Fruit fly (Drosophila melanogaster): ENCODE results near the gene bbg.

Gene bbg

DNA sequence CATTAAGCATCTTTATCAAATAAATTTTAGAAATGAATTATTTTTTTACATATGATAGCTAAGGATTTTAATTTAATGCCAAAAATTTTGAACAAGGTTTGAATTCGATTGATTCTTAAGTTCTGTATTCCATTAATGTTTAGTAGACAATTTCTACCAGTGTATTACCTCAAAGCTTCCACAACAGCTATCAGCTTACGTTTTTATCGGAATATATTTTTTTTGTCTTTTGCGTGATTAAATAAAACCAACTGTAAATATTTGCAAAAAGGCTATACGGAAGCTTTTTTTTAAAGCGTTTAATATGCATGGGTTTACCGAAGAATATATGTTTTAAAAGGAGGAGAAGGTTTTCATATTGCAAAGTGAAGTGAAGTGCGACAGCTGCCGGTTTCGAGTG is 50.7 kb downstream of the bbg start:
- TF ChIP-seq CTCF (optimal IDR thresholded peaks at IDR 0.05) (no peak), CG8478 (optimal IDR thresholded peaks at IDR 0.05) (no peak)

- TF ChIP-seq CG8478 (optimal IDR thresholded peaks at IDR 0.05) (no peak), CTCF (optimal IDR thresholded peaks at IDR 0.05) (no peak)
Measured at dm6 chr3L:14482955-14483354, 53.1 kb downstream of the bbg start.

DNA sequence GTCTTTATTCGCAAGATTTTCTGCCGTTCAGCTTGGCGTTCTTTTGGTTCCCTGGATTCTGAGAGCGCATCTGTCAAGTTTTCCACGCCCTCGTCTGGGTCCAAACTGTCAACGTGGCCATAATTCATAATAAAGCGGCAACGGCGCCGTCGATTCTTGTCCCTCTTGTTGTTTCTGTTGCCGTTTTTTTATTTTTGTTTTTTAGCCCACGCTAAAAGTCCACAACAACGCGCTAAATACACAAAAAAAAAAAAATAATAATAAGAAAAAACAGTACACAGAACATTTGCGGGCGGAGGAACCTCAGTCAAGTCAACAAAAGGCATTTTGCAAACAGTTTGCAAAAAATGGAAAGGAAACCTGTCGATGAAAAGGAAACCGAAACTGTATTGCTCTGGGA is 54.7 kb downstream of the bbg start:
- no peak for TF ChIP-seq CG8478 (optimal IDR thresholded peaks at IDR 0.05)
- no peak for TF ChIP-seq CTCF (optimal IDR thresholded peaks at IDR 0.05)

DNA sequence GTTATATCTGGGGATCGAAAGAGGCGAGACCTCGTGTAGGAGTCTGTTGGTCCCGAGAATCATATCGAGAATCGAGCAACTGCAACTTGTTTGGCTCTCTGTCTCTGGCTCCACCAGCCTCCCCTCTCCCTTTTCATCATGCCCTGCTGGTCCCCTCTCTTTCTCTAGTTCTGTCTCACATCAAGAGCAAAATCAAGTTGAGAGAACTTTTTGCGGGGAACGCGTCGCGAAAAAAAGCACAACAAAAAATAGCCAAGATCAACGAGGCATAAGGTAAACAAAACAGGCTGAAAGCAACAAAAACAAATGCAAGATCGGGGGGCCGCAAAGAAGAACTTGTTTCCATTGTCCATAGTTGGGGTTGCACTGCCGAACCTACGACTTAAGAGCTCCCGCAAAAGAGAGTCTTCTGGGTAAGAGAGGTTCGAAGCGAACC is 59.3 kb downstream of the bbg start:
- TF ChIP-seq CTCF (optimal IDR thresholded peaks at IDR 0.05) (no peak), CG8478 (optimal IDR thresholded peaks at IDR 0.05) (no peak)

dm6 chr3L:14464209-14464901 is 71.7 kb downstream of the bbg start:
- TF ChIP-seq CTCF (optimal IDR thresholded peaks at IDR 0.05) = no peak

DNA sequence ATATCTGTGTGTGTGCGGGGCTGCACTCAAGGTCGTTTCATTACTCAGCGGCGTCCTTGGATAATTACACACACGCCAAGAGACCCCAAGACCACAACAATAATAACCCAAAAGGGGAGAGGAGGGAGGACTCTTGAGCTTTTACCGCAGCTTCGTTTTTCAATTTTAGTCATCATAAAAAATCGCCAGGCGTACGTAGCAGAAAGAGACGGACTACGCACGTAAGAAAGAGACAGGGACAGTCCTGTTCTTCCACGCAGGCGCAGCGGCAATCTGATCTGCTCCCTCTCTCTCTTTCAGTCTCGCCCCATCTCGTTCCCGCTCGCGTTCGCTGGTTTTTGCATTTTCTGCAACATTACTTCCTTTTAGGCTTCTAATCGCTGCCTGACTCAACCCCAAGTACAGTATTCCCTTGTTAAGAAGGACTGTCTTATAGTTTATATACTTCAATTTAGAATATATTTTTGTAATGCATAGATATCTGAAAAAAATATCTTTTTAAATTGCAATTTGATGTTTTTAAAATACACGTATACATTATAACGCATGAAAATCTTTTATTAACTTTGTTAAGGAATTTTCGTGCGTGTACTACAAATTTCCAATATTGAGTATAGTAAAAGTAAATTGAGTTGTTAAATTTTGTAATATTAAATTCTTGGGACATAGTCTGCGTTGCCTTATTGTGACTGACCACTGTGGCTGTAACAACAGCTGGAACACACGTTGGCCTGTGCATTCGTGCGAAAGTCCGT is 72.4 kb downstream of the bbg start:
- TF ChIP-seq CTCF (optimal IDR thresholded peaks at IDR 0.05) (no peak), CG8478 (optimal IDR thresholded peaks at IDR 0.05) (no peak)

dm6 chr3L:14462322-14462721 is 73.8 kb downstream of the bbg start:
- TF ChIP-seq CG8478 (optimal IDR thresholded peaks at IDR 0.05) (no peak), CTCF (optimal IDR thresholded peaks at IDR 0.05) (no peak)

dm6 chr3L:14461065-14461464 is 75.0 kb downstream of the bbg start:
- TF ChIP-seq CG8478 (optimal IDR thresholded peaks at IDR 0.05) (no peak), CTCF (optimal IDR thresholded peaks at IDR 0.05) (peak; percentile 80 to 82)

dm6 chr3L:14456898-14457297 is 79.2 kb downstream of the bbg start:
- no peak for TF ChIP-seq CG8478 (optimal IDR thresholded peaks at IDR 0.05)
- TF ChIP-seq CTCF (optimal IDR thresholded peaks at IDR 0.05) = no peak

DNA sequence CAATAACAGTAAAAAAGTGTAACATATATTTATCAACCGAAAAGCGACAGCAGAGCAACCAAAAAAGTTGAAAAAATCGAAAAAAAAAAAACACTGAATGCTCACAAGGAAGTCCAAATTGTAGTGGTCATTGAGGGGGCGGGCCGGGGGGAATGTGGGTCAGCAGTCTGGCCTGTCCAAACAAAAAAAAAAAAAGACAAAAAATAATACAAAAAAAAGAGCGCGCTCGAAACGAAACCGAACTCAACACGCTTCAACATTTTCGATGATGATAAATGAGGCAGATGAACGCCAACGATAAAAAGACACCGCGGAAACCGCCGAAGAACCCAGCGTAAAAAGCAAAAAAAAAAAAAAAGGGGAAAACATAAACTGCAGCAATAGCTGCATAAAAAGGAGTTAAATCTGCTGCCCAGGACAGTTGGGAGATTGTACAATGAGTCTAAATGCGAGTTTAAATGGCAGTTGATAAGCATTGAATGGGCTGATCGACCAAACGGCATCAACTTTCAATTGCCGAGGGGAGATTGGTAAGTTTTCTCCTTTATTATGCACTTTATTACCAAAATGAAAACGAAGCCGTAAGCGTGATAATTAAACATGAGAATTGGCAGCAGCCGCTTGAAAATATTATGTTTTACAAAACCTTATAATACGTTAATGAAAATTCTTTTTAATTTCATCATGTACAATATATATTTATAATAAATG is 80.0 kb downstream of the bbg start:
- TF ChIP-seq CTCF (optimal IDR thresholded peaks at IDR 0.05) (no peak), CG8478 (optimal IDR thresholded peaks at IDR 0.05) (no peak)

DNA sequence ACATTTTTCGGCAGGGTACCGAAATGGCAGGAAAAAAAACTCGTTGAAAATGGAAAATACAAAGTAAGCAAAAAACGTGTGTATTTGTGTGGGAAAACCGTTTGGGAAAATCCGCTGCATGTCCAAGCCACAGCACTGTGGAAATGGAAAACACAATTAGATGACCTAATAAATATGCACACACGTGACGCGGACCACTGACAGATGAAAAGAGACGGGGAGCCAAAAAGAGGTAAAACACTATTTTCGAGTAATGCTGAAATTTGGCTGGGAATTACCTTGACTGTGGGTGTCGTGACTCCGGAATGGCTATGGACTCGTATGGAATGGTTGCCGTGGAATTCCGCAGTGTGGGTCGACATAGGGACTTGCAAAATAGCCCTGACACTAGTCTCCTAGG is 81.4 kb downstream of the bbg start:
- TF ChIP-seq CTCF (optimal IDR thresholded peaks at IDR 0.05) = no peak
- TF ChIP-seq CG8478 (optimal IDR thresholded peaks at IDR 0.05) = no peak

- no peak for TF ChIP-seq CTCF (optimal IDR thresholded peaks at IDR 0.05)
- TF ChIP-seq CG8478 (optimal IDR thresholded peaks at IDR 0.05) = no peak
Measured at dm6 chr3L:14453260-14453590, 82.9 kb downstream of the bbg start.

- no peak for TF ChIP-seq CTCF (optimal IDR thresholded peaks at IDR 0.05)
- TF ChIP-seq CG8478 (optimal IDR thresholded peaks at IDR 0.05) = no peak
Measured at dm6 chr3L:14452419-14453259, 83.4 kb downstream of the bbg start.

DNA sequence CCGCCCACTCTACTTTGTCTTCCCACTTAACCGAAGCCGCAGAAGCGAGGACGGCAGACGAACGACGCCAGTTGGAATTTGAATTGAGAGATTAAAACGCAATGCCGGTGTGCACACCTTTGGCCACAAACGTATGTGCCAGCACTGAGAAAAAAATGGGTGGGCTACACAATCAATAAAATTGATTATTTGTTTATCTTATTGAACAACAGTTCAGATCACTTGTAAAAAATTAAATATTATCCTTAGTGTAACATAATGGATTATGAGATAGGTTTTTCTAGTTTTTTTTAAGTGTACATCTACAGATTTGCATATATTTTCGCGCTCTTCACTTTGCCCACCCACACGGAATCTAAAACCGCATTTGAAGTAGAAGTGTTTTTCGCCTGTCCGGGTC is 84.5 kb downstream of the bbg start:
- TF ChIP-seq CTCF (optimal IDR thresholded peaks at IDR 0.05) (no peak), CG8478 (optimal IDR thresholded peaks at IDR 0.05) (no peak)

DNA sequence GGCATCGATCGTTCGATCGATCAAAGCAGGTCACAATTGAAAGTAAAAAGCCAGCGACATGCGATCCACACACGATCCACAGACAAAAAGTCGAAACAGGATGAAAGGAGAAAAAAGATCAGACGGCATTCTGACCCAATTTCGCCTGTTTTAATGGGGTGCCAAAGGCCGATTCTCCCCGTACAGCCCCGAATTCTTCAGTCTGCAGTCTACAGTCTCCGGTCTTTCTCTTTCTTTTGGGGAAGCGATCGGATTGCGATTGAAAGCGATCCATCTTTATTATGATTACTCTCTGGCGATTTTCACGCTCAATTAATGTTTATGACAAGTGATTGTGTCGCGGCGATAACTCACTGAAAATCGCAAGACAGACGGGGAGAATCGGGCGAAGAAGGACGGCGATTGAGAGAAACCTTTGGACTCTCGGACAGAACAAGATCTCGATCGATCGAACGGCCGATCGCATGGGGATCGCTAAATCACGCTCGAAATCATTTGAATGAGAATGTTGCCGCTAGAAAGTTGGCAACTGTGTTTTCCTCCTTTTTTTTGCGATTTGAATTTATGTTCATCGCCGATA is 85.6 kb downstream of the bbg start:
- no peak for TF ChIP-seq CTCF (optimal IDR thresholded peaks at IDR 0.05)
- no peak for TF ChIP-seq CG8478 (optimal IDR thresholded peaks at IDR 0.05)

Measured in S2 (cell line).